Fruit fly (Drosophila melanogaster): ENCODE measurements around the gene CG42564.

DNA sequence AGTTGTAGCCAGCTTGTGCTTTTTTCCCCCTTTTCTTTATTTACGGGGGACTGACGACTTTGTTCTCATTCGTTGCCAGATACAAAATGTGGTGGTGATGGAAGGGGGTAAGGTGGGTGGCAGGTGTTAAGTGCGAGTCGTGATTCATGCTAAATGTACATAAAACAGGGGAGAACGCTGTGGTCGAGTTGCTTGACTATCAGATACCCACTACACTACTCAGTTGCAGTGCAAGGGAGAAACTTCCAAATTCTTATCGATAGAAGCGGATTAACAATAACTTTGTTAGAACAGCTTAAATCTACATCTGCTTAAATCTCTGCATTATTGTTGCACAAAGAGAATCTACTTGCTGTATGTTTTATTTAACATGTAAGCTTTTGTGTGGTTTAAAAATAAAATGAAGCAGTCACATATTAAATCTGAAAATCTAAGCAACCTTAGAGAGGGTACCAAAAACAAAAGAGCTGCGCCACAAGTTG, 23.4 kb downstream of the CG42564 start:
- TF ChIP-seq Sin3A (optimal IDR thresholded peaks at IDR 0.05) (no peak), ttk (optimal IDR thresholded peaks at IDR 0.05) (no peak)
